Worm (Caenorhabditis elegans): ENCODE data around the gene bca-1.

DNA sequence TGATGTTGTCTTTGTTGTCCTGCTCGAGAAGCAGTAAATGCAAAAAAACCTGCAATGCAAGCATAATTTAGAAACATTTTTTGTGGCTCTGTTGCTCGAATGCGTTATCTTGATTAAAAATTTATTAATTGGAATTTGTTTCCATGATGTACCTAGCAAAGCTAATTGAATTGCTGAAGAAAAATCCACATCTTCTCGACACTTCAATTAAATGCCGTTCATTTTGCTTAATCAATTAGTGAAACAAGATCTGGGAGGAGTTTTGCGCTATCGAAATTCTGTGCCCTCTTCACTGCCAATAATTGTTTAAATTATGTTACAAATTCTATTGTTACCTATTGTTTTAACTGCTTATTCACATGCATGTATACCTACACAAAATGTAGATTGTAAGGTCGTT is 28.7 kb downstream of the bca-1 start, which contains the start of gene T25B2.3:
- TF ChIP-seq nhr-11 (tag; optimal IDR thresholded peaks at IDR 0.05) (no peak), ceh-14 (tag; optimal IDR thresholded peaks at IDR 0.05) (no peak), ceh-9 (tag; optimal IDR thresholded peaks at IDR 0.05) (no peak), unc-86 (tag; optimal IDR thresholded peaks at IDR 0.05) (no peak), hlh-6 (tag; optimal IDR thresholded peaks at IDR 0.05) (no peak), ama-1 (optimal IDR thresholded peaks at IDR 0.05) (no peak), gmeb-2 (tag; optimal IDR thresholded peaks at IDR 0.05) (no peak), zip-5 (tag; optimal IDR thresholded peaks at IDR 0.05) (no peak), elt-2 (tag; optimal IDR thresholded peaks at IDR 0.05) (no peak), nfya-1 (tag; optimal IDR thresholded peaks at IDR 0.05) (no peak)

All from whole organism, late embryonic.